Fruit fly (Drosophila melanogaster): ENCODE measurements around the gene spo.

dm6 chr3L:5633247-5634187 is 41.1 kb upstream of the spo start:
- TF ChIP-seq CG11617 (GFP tag; optimal IDR thresholded peaks at IDR 0.05) (no peak), Crg-1 (GFP tag; optimal IDR thresholded peaks at IDR 0.05) (no peak), pad (GFP tag; optimal IDR thresholded peaks at IDR 0.05) (no peak), Mnt (GFP tag; optimal IDR thresholded peaks at IDR 0.05) (no peak)

Data from whole organism, adult.